Fruit fly (Drosophila melanogaster) whole organism: ENCODE measurements around the gene Pbp45.

ENCODE experiments used
- CG8478 ChIP-seq: fragments of >200 bp; optimal IDR thresholded peaks from 2 replicates; lab custom pipeline; 2018; ENCODE audit warnings: inconsistent platforms
- Dll ChIP-seq: fragments of >200 bp; optimal IDR thresholded peaks from 2 replicates; lab custom pipeline; 2017
- EcR ChIP-seq, 2 experiments: fragments of >200 bp; optimal IDR thresholded peaks; 2 replicates each; lab custom pipeline; 2017; ENCODE audit warnings: missing biosample characterization in 2 of 2, missing genetic modification characterization in 2 of 2, missing genetic modification reagents in 2 of 2
- pan ChIP-seq: fragments of >200 bp; optimal IDR thresholded peaks from 2 replicates; lab custom pipeline; 2017
- psq ChIP-seq: fragments of >200 bp; optimal IDR thresholded peaks from 2 replicates; lab custom pipeline; 2017
- usp ChIP-seq: fragments of >200 bp; optimal IDR thresholded peaks from 2 replicates; lab custom pipeline; 2017; ENCODE audit warnings: missing biosample characterization, missing genetic modification characterization, mixed read lengths

The Pbp45 gene

dm6 chr3R:15802006-15802405 is 37.3 kb downstream of the Pbp45 start, which contains the start of gene CG9593:
Gene CG9593 (plus strand): TSS chr3R:15802275.
- no peak for TF ChIP-seq CG8478
- no peak for TF ChIP-seq EcR (GFP tag; optimal IDR thresholded peaks at IDR 0.05; lab: Kevin White, UChicago)
- no peak for TF ChIP-seq pan (lab: Kevin White, UChicago)
- no peak for TF ChIP-seq psq (lab: Kevin White, UChicago)
- TF ChIP-seq usp (GFP tag; lab: Kevin White, UChicago), result no peak
- no peak for TF ChIP-seq Dll (lab: Kevin White, UChicago)

dm6 chr3R:15794258-15794727 is 45.0 kb downstream of the Pbp45 start:
- peak; percentile 91 for TF ChIP-seq CG8478
- no peak for TF ChIP-seq pan (lab: Kevin White, UChicago)

- TF ChIP-seq psq (lab: Kevin White, UChicago) (no peak), CG8478 (peak; percentile 75)
These were observed 45.9 kb downstream of the Pbp45 start, which contains the start of gene nsl1 for dm6 chr3R:15793372-15793802. Gene nsl1 (plus strand): TSS chr3R:15793782.

- TF ChIP-seq usp (GFP tag; lab: Kevin White, UChicago) (no peak), Dll (lab: Kevin White, UChicago) (no peak), EcR (GFP tag; optimal IDR thresholded peaks at IDR 0.05; lab: Kevin White, UChicago) (no peak), pan (lab: Kevin White, UChicago) (no peak), psq (lab: Kevin White, UChicago) (no peak), CG8478 (no peak)
These were observed 46.9 kb downstream of the Pbp45 start, which contains the start of gene Acyp2 for dm6 chr3R:15792427-15792826. Gene Acyp2 (plus strand): TSS chr3R:15792688.

- TF ChIP-seq Dll (lab: Kevin White, UChicago), result no peak
- no peak for TF ChIP-seq pan (lab: Kevin White, UChicago)
- TF ChIP-seq psq (lab: Kevin White, UChicago), result no peak
- no peak for TF ChIP-seq EcR (GFP tag; optimal IDR thresholded peaks at IDR 0.05; lab: Kevin White, UChicago)
- TF ChIP-seq usp (GFP tag; lab: Kevin White, UChicago), result no peak
- no peak for TF ChIP-seq CG8478
These were observed 51.1 kb downstream of the Pbp45 start, which contains the start of gene Uros2 for dm6 chr3R:15788221-15788620. Gene Uros2 (plus strand): TSS chr3R:15788521.
